Worm (Caenorhabditis elegans): Measurements from ENCODE around the gene msra-1.

ce11 chrII:7397273-7397840 lies 33.5 kb upstream of the msra-1 start:
- TF ChIP-seq elt-3 (tag; optimal IDR thresholded peaks at IDR 0.05): no peak
- TF ChIP-seq nhr-12 (tag; optimal IDR thresholded peaks at IDR 0.05): no peak
- TF ChIP-seq pha-4 (tag; optimal IDR thresholded peaks at IDR 0.05): no peak
- TF ChIP-seq unc-120 (tag; optimal IDR thresholded peaks at IDR 0.05; ENCODE audit: poor library complexity, severe bottlenecking): no peak
- TF ChIP-seq unc-62 (GFP tag; optimal IDR thresholded peaks at IDR 0.05): no peak

Data from whole organism, mixed stage, embryonic.